Worm (Caenorhabditis elegans) whole organism, L2 larva: Measurements from ENCODE around the gene pigw-1.
"Not testable (repeated sequence)": the region's sequence is repeated elsewhere in the genome, so short reads cannot be mapped to it uniquely, and the experiment has no call there.

Experiments
- C34F6.9 ChIP-seq: fragments of 150-350 bp; optimal IDR thresholded peaks from 2 replicates; lab custom pipeline; 2014; ENCODE audit warnings: missing biosample characterization, missing genetic modification characterization
- F13H6.1 ChIP-seq: sonication (generic microtip); optimal IDR thresholded peaks from 2 replicates; lab custom pipeline; 2016; ENCODE audit warnings: missing genetic modification characterization, missing compliant biosample characterization
- ZK546.5 ChIP-seq: sonication (generic microtip); optimal IDR thresholded peaks from 2 replicates; lab custom pipeline; 2017; ENCODE audit warnings: missing biosample characterization, missing genetic modification characterization
- alr-1 ChIP-seq: fragments of 150-350 bp; optimal IDR thresholded peaks from 2 replicates; lab custom pipeline; 2014; ENCODE audit warnings: missing biosample characterization, missing genetic modification characterization
- aly-2 ChIP-seq: fragments of 150-350 bp; optimal IDR thresholded peaks from 2 replicates; lab custom pipeline; 2014; ENCODE audit warnings: missing biosample characterization, missing genetic modification characterization
- ceh-16 ChIP-seq: fragments of 150-350 bp; optimal IDR thresholded peaks from 2 replicates; lab custom pipeline; 2014; ENCODE audit warnings: missing biosample characterization, missing genetic modification characterization
- crh-2 ChIP-seq: sonication (generic microtip); optimal IDR thresholded peaks from 2 replicates; lab custom pipeline; 2017; ENCODE audit warnings: missing biosample characterization, missing genetic modification characterization
- elt-1 ChIP-seq: fragments of 150-350 bp; optimal IDR thresholded peaks from 2 replicates; lab custom pipeline; 2014; ENCODE audit warnings: missing biosample characterization, missing genetic modification characterization
- fos-1 ChIP-seq: fragments of 150-350 bp; optimal IDR thresholded peaks from 2 replicates; lab custom pipeline; 2014; ENCODE audit warnings: missing biosample characterization, missing genetic modification characterization
- gmeb-1 ChIP-seq: fragments of 150-350 bp; optimal IDR thresholded peaks from 2 replicates; lab custom pipeline; 2014; ENCODE audit warnings: missing biosample characterization, missing genetic modification characterization
- lin-39 ChIP-seq: fragments of 150-350 bp; optimal IDR thresholded peaks from 2 replicates; lab custom pipeline; 2014; ENCODE audit warnings: missing biosample characterization, missing genetic modification reagents, missing genetic modification characterization
- lsy-2 ChIP-seq, 2 experiments: fragments of 150-350 bp in 1 of 2; sonication (generic microtip) in 1 of 2; optimal IDR thresholded peaks; 2 replicates each; lab custom pipeline; 2014 to 2017; ENCODE audit warnings: missing biosample characterization in 2 of 2, missing genetic modification characterization in 2 of 2
- mab-5 ChIP-seq: fragments of 150-350 bp; optimal IDR thresholded peaks from 2 replicates; lab custom pipeline; 2014; ENCODE audit warnings: missing biosample characterization, missing genetic modification characterization
- mbf-1 ChIP-seq: sonication (generic microtip); optimal IDR thresholded peaks from 2 replicates; lab custom pipeline; 2017; ENCODE audit warnings: missing biosample characterization, missing genetic modification characterization
- nhr-11 ChIP-seq: fragments of 150-350 bp; optimal IDR thresholded peaks from 2 replicates; lab custom pipeline; 2014; ENCODE audit warnings: missing biosample characterization, missing genetic modification characterization
- nhr-129 ChIP-seq: fragments of 150-350 bp; optimal IDR thresholded peaks from 2 replicates; lab custom pipeline; 2014; ENCODE audit warnings: missing biosample characterization, missing genetic modification characterization
- nhr-21 ChIP-seq: fragments of 150-350 bp; optimal IDR thresholded peaks from 2 replicates; lab custom pipeline; 2014; ENCODE audit warnings: missing biosample characterization, missing genetic modification characterization
- nhr-237 ChIP-seq: fragments of 150-350 bp; optimal IDR thresholded peaks from 2 replicates; lab custom pipeline; 2014; ENCODE audit warnings: missing biosample characterization, missing genetic modification characterization
- nhr-25 ChIP-seq: fragments of 150-350 bp; sonication (generic microtip); optimal IDR thresholded peaks from 3 replicates; lab custom pipeline; 2014; ENCODE audit warnings: missing biosample characterization, missing genetic modification characterization
- nhr-6 ChIP-seq: fragments of 150-350 bp; optimal IDR thresholded peaks from 2 replicates; lab custom pipeline; 2014; ENCODE audit warnings: missing biosample characterization, missing genetic modification characterization
- nhr-77 ChIP-seq: fragments of 150-350 bp; optimal IDR thresholded peaks from 2 replicates; lab custom pipeline; 2014; ENCODE audit warnings: missing biosample characterization, missing genetic modification characterization
- peb-1 ChIP-seq: fragments of 150-350 bp; optimal IDR thresholded peaks from 2 replicates; lab custom pipeline; 2014; ENCODE audit warnings: missing biosample characterization, missing genetic modification characterization
- sem-4 ChIP-seq: fragments of 150-350 bp; optimal IDR thresholded peaks from 2 replicates; lab custom pipeline; 2014; ENCODE audit warnings: missing biosample characterization, missing genetic modification reagents, missing genetic modification characterization
- skn-1 ChIP-seq: sonication (generic microtip); optimal IDR thresholded peaks from 2 replicates; lab custom pipeline; 2017; ENCODE audit warnings: missing biosample characterization, missing genetic modification characterization
- sma-3 ChIP-seq: sonication (generic microtip); optimal IDR thresholded peaks from 2 replicates; lab custom pipeline; 2016; ENCODE audit warnings: missing genetic modification reagents, missing genetic modification characterization, missing compliant biosample characterization
- sma-9 ChIP-seq, 2 experiments: fragments of 150-350 bp in 1 of 2; sonication (generic microtip) in 1 of 2; optimal IDR thresholded peaks; 2 replicates each; lab custom pipeline; 2014 to 2016; ENCODE audit warnings: missing genetic modification characterization in 2 of 2, mild to moderate bottlenecking in 1 of 2, missing biosample characterization in 1 of 2, missing compliant biosample characterization in 1 of 2, missing genetic modification reagents in 1 of 2, moderate library complexity in 1 of 2
- unc-39 ChIP-seq: fragments of 150-350 bp; optimal IDR thresholded peaks from 2 replicates; lab custom pipeline; 2014; ENCODE audit warnings: missing biosample characterization, missing genetic modification characterization
- unc-55 ChIP-seq: fragments of 150-350 bp; sonication (generic microtip); optimal IDR thresholded peaks from 3 replicates; lab custom pipeline; 2014; ENCODE audit warnings: missing biosample characterization, missing genetic modification reagents, missing genetic modification characterization
- zag-1 ChIP-seq: fragments of 150-350 bp; optimal IDR thresholded peaks from 2 replicates; lab custom pipeline; 2014; ENCODE audit warnings: missing biosample characterization, missing genetic modification characterization
- ztf-1 ChIP-seq: fragments of 200-800 bp; sonication (Bioruptor generic); conservative IDR thresholded peaks from 2 replicates; pipeline ENCODE4 v1.3.6; 2022; ENCODE audit warnings: missing genetic modification characterization, missing compliant biosample characterization

Gene pigw-1

DNA sequence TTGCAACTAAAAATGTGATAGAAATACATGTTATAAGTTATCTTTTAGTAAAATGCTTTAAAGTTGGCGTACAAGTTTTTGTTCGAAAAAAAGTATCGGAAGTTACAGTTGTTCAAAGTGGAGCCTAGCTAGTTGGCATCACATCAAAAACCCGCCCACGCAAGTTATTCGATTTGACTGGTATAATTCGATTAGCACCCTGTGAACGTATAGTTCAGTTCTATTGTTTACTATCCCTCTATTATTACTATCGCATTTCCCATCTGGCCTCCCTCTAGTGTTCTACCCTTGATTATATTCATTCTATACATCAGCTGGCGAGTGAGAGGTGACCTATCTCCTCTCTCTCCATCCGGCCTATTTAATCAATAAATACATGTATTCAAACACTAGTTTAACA, 45.7 kb downstream of the pigw-1 start, which contains the start of gene Y110A2AL.4:
Y110A2AL.4 (plus strand) TSS at position 301 of the 400 bp plus-strand sequence.
- TF ChIP-seq sma-9 (GFP tag; optimal IDR thresholded peaks at IDR 0.05; lab: Kevin White, UChicago); sma-9 (tag; optimal IDR thresholded peaks at IDR 0.05; lab: Kevin White, UChicago); mbf-1; ZK546.5: not testable (repeated sequence)

DNA sequence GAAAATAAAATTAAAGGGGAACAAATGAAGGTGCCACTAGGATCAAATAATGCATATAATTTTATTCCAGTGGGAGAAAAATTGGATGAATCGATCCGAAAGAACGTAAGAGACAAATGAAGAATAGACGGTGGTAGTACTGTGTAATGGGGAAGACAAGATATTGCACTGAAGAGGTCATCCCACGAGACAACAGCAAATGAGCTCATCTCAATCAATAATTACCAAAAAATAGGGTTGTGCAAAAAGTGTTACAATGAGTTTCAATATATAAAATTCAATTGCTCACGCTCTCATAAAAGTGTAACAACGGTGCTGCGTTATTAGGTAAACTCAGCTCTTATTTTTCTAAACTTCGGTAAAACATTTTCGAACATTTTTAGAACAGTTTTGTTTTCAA, 47.9 kb downstream of the pigw-1 start, which contains the start of gene K12H6.7:
K12H6.7 (minus strand) TSS at position 101 of the 400 bp plus-strand sequence.
- TF ChIP-seq ztf-1 (GFP tag; lab: Robert Waterston, UW) (no peak), alr-1 (tag; lab: Kevin White, UChicago) (no peak), C34F6.9 (no peak), gmeb-1 (no peak), unc-39 (tag; lab: Kevin White, UChicago) (no peak)

DNA sequence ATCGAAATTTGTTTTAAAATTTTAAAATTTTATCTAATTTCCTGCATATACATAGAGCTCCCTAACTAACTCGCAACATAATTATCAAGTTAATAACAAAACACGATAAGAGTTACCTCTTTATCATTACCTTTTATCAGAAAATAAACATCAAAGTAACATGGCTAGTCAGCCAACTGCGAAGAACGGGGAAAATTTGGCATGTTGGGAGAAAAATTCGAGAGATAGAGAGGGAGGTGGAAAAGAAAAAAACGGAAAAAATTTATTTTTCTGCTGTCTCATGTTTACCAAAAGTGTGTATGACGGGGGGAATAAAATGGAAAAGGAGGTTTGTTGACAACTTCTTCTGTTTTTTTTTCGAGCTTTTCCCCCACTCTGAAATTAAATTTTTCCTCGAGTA, 50.6 kb downstream of the pigw-1 start:
- TF ChIP-seq skn-1: peak; percentile 51
- peak; percentile 11 for TF ChIP-seq sma-9 (GFP tag; optimal IDR thresholded peaks at IDR 0.05; lab: Kevin White, UChicago)
- TF ChIP-seq sma-9 (tag; optimal IDR thresholded peaks at IDR 0.05; lab: Kevin White, UChicago): no peak
- no peak for TF ChIP-seq nhr-11 (tag; lab: Kevin White, UChicago)
- TF ChIP-seq fos-1 (tag; lab: Kevin White, UChicago): peak; percentile 87

ce11 chrII:2832539-2832938, 52.2 kb downstream of the pigw-1 start:
- TF ChIP-seq sma-9 (GFP tag; optimal IDR thresholded peaks at IDR 0.05; lab: Kevin White, UChicago) (no peak), sma-9 (tag; optimal IDR thresholded peaks at IDR 0.05; lab: Kevin White, UChicago) (no peak), alr-1 (tag; lab: Kevin White, UChicago) (no peak), sma-3 (GFP tag; lab: Kevin White, UChicago) (no peak), nhr-11 (tag; lab: Kevin White, UChicago) (no peak), sem-4 (no peak), unc-55 (GFP tag; lab: Kevin White, UChicago) (no peak), nhr-21 (no peak), nhr-237 (no peak), peb-1 (tag; lab: Kevin White, UChicago) (no peak), skn-1 (no peak), unc-39 (tag; lab: Kevin White, UChicago) (no peak), aly-2 (tag; lab: Kevin White, UChicago) (no peak)
- TF ChIP-seq, all 48 proteins: peak for 0

DNA sequence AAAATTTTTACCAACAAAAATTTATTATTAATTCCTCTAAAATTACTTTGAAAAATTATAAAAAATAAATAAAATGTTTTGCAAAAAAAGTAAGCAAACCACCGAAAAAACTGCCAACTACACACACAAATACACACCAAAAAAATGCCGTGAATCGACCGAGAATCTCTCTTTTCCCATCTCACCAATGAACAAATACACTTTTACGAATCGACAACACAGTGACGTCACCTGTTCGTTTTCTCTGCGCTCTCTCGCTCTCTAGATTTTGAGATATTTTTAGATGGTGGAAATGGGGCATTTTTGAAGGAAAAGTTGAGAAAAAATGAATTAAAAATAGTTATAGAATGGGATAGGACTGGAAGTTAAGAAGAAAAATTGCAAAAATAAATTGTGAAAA, 52.6 kb downstream of the pigw-1 start:
- no peak for TF ChIP-seq nhr-77 (tag; lab: Kevin White, UChicago)
- no peak for TF ChIP-seq nhr-25 (tag; lab: Kevin White, UChicago)
- peak; percentile 58 for TF ChIP-seq nhr-129 (tag; lab: Kevin White, UChicago)
- TF ChIP-seq lsy-2 (tag; optimal IDR thresholded peaks at IDR 0.05; lab: Kevin White, UChicago): peak in 1 of 2 experiments; percentile 54
- TF ChIP-seq mab-5: no peak
- TF ChIP-seq gmeb-1: peak; percentile 14
- TF ChIP-seq unc-55 (GFP tag; lab: Kevin White, UChicago): peak; percentile 34
- peak; percentile 22 for TF ChIP-seq F13H6.1 (tag; lab: Kevin White, UChicago)
- TF ChIP-seq nhr-6: no peak
- peak; percentile 54 for TF ChIP-seq sma-9 (GFP tag; optimal IDR thresholded peaks at IDR 0.05; lab: Kevin White, UChicago)
- no peak for TF ChIP-seq sma-9 (tag; optimal IDR thresholded peaks at IDR 0.05; lab: Kevin White, UChicago)
- peak; percentile 46 for TF ChIP-seq C34F6.9
- TF ChIP-seq fos-1 (tag; lab: Kevin White, UChicago): peak; percentile 9
- no peak for TF ChIP-seq elt-1 (tag; lab: Kevin White, UChicago)
- TF ChIP-seq crh-2 (tag; lab: Kevin White, UChicago): peak; percentile 24
- TF ChIP-seq ZK546.5: no peak

DNA sequence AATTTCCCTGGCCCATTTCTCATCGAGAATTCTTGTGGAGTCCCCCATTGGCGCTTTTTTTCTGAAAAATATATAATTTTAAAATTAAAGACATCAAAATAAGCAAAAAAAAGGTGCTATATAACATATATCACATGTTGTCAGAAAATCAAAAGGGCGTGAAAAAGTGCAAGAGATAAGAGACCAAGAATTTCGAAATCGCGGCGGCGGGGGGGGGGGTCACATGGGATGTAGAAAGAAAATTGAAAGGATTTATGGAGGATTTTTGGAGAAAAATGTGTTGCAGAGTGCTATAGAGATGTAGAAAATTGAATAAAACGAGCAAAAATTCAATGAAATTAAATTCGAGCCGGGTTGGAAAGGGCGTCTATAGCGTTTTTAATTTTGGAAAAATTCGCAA, 53.5 kb downstream of the pigw-1 start, which contains the start of gene K12H6.6:
K12H6.6 (minus strand) TSS at position 61 of the 400 bp plus-strand sequence.
- peak; percentile 14 for TF ChIP-seq C34F6.9
- TF ChIP-seq zag-1 (tag; lab: Kevin White, UChicago): no peak

- TF ChIP-seq sma-9 (GFP tag; optimal IDR thresholded peaks at IDR 0.05; lab: Kevin White, UChicago): no peak
- no peak for TF ChIP-seq sma-9 (tag; optimal IDR thresholded peaks at IDR 0.05; lab: Kevin White, UChicago)
- no peak for TF ChIP-seq lin-39 (tag; lab: Kevin White, UChicago)
- no peak for TF ChIP-seq ceh-16 (tag; lab: Kevin White, UChicago)
Measured at ce11 chrII:2830144-2830543, 54.6 kb downstream of the pigw-1 start.
